Fruit fly (Drosophila melanogaster) whole organism, adult: ENCODE measurements around the gene rtet.

Source experiments
- CG14711 ChIP-seq: fragments of 200-800 bp; sonication (Bioruptor generic); optimal IDR thresholded peaks from 2 replicates; lab custom pipeline; 2018; ENCODE audit warnings: missing biosample characterization, mild to moderate bottlenecking, missing genetic modification characterization, moderate library complexity
- CG7045 ChIP-seq: fragments of 200-800 bp; sonication (Bioruptor generic); optimal IDR thresholded peaks from 2 replicates; lab custom pipeline; 2017; ENCODE audit warnings: missing biosample characterization, mild to moderate bottlenecking, missing genetic modification characterization
- pad ChIP-seq: fragments of 200-800 bp; sonication (Bioruptor generic); optimal IDR thresholded peaks from 3 replicates; lab custom pipeline; 2017; ENCODE audit warnings: missing biosample characterization, missing genetic modification characterization, mild to moderate bottlenecking, moderate library complexity, missing genetic modification reagents

dm6 chr3R:21126673-21127284, 18.5 kb downstream of the rtet start:
- TF ChIP-seq CG7045 (GFP tag; lab: Kevin White, UChicago) (no peak), pad (no peak), CG14711 (tag; lab: Kevin White, UChicago) (no peak)
